Fruit fly (Drosophila melanogaster): ENCODE results near the gene CG4199.

DNA sequence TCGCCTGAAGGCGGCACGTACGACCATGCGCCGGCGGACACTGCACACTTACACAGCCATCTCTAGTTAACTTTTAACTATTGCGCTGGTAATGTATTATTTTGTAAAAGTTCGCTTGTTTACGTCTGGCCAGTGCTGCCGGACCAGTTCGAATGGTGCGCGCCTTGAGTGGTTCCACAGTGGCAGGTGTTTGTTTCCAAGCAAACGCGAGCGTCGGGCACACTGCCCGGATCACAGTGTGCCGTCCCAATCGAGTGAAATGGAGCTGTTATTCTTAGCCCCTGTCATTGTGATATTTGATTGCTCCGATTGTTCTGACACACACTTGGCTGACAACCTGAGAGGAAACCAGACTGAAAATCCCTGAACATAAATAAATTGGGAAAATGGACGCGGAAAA lies at the start of gene CG4199:
- no peak for TF ChIP-seq CG6654 (GFP tag; optimal IDR thresholded peaks at IDR 0.05)
- TF ChIP-seq Eip74EF (GFP tag; optimal IDR thresholded peaks at IDR 0.05) = no peak
- no peak for TF ChIP-seq E2f1 (GFP tag; IDR thresholded peaks at IDR 0.05)
- TF ChIP-seq HLHmδ (GFP tag; optimal IDR thresholded peaks at IDR 0.05) = no peak
- TF ChIP-seq CHES-1-like (GFP tag; optimal IDR thresholded peaks at IDR 0.05) = peak; percentile 52
- TF ChIP-seq Myb (GFP tag; optimal IDR thresholded peaks at IDR 0.05) = peak; percentile 22
- no peak for TF ChIP-seq CG18011 (GFP tag; optimal IDR thresholded peaks at IDR 0.05)
- TF ChIP-seq Nf-YA (GFP tag; IDR thresholded peaks at IDR 0.05) = no peak
- TF ChIP-seq al (GFP tag; IDR thresholded peaks at IDR 0.05) = no peak
- TF ChIP-seq croc (GFP tag; conservative IDR thresholded peaks at IDR 0.05) = no peak
- TF ChIP-seq dati (GFP tag; IDR thresholded peaks at IDR 0.05) = no peak
- TF ChIP-seq CG1602 (GFP tag; optimal IDR thresholded peaks at IDR 0.05) = no peak
- no peak for TF ChIP-seq h (optimal IDR thresholded peaks at IDR 0.05)

Data from whole organism, embryonic.